Worm (Caenorhabditis elegans) whole organism, mixed stage, embryonic: ENCODE results near the gene Y7A5A.10.

ENCODE experiments used
- elt-3 ChIP-seq: fragments of 150-350 bp; optimal IDR thresholded peaks from 2 replicates; lab custom pipeline; 2014; ENCODE audit warnings: missing biosample characterization, missing genetic modification characterization
- ham-2 ChIP-seq: fragments of 200-800 bp; sonication (Bioruptor generic); optimal IDR thresholded peaks from 2 replicates; lab custom pipeline; 2018; ENCODE audit warnings: mild to moderate bottlenecking, missing genetic modification characterization, missing compliant biosample characterization
- lsy-2 ChIP-seq: fragments of 150-350 bp; optimal IDR thresholded peaks from 2 replicates; lab custom pipeline; 2014; ENCODE audit warnings: missing biosample characterization, missing genetic modification characterization
- nhr-76 ChIP-seq: sonication (generic microtip); optimal IDR thresholded peaks from 2 replicates; lab custom pipeline; 2017; ENCODE audit warnings: missing biosample characterization, missing genetic modification characterization
- pha-4 ChIP-seq: fragments of 150-350 bp; optimal IDR thresholded peaks from 2 replicates; lab custom pipeline; 2018; ENCODE audit warnings: missing biosample characterization, missing genetic modification reagents, missing genetic modification characterization
- snpc-4 ChIP-seq: fragments of 150-350 bp; optimal IDR thresholded peaks from 2 replicates; lab custom pipeline; 2014; ENCODE audit warnings: missing biosample characterization, missing genetic modification characterization
- sptf-1 ChIP-seq: sonication (generic microtip); optimal IDR thresholded peaks from 2 replicates; lab custom pipeline; 2017; ENCODE audit warnings: mild to moderate bottlenecking, missing genetic modification characterization, moderate library complexity, missing compliant biosample characterization
- unc-39 ChIP-seq: fragments of 150-350 bp; optimal IDR thresholded peaks from 2 replicates; lab custom pipeline; 2014; ENCODE audit warnings: missing biosample characterization, missing genetic modification characterization
- unc-62 ChIP-seq: fragments of 150-350 bp; optimal IDR thresholded peaks from 2 replicates; lab custom pipeline; 2014; ENCODE audit warnings: missing biosample characterization, missing genetic modification reagents, missing genetic modification characterization

ce11 chrX:15822197-15822596 lies 27.3 kb upstream of the Y7A5A.10 start, which contains the start of gene Y7A5A.8:
- TF ChIP-seq unc-62 (GFP tag; lab: Kevin White, UChicago) (no peak), unc-39 (tag; lab: Kevin White, UChicago) (no peak), nhr-76 (tag; lab: Kevin White, UChicago) (no peak), elt-3 (no peak), snpc-4 (tag; lab: Kevin White, UChicago) (no peak), sptf-1 (tag; lab: Kevin White, UChicago) (no peak), pha-4 (tag; lab: Kevin White, UChicago) (no peak), lsy-2 (tag; lab: Kevin White, UChicago) (no peak), ham-2 (GFP tag; lab: Kevin White, UChicago) (no peak)
